Worm (Caenorhabditis elegans) whole organism, L4 larva: Measurements from ENCODE around the gene spl-1.

ENCODE experiments used
- F10B5.3 ChIP-seq: sonication (generic microtip); optimal IDR thresholded peaks from 2 replicates; lab custom pipeline; 2016; ENCODE audit warnings: mild to moderate bottlenecking, missing genetic modification characterization, missing compliant biosample characterization
- T26A8.4 ChIP-seq: fragments of 200-800 bp; sonication (Bioruptor generic); IDR thresholded peaks from 2 replicates; pipeline ENCODE4 v1.3.6; 2022; ENCODE audit warnings: missing genetic modification characterization, missing compliant biosample characterization
- Y105C5A.15 ChIP-seq: fragments of 200-800 bp; sonication (Bioruptor generic); IDR thresholded peaks from 2 replicates; pipeline ENCODE4 v1.3.6; 2022; ENCODE audit warnings: missing genetic modification characterization, missing compliant biosample characterization
- Y48G9A.11 ChIP-seq: fragments of 200-800 bp; sonication (Bioruptor generic); IDR thresholded peaks from 2 replicates; pipeline ENCODE4 v1.3.6; 2022; ENCODE audit warnings: missing genetic modification reagents, missing genetic modification characterization, missing compliant biosample characterization
- Y75B8A.6 ChIP-seq: fragments of 200-800 bp; sonication (Bioruptor generic); IDR thresholded peaks from 2 replicates; pipeline ENCODE4 v1.3.6; 2022; ENCODE audit warnings: missing genetic modification reagents, missing genetic modification characterization, missing compliant biosample characterization
- ZK546.5 ChIP-seq, 2 experiments: sonication (generic microtip); optimal IDR thresholded peaks; 2 replicates each; lab custom pipeline; 2017; ENCODE audit warnings: missing biosample characterization in 2 of 2, missing genetic modification characterization in 2 of 2
- aha-1 ChIP-seq: fragments of 150-350 bp; peaks from one replicate; lab custom pipeline; 2014; ENCODE audit warnings: missing biosample characterization, missing genetic modification characterization
- aly-2 ChIP-seq: sonication (generic microtip); optimal IDR thresholded peaks from 2 replicates; lab custom pipeline; 2018; ENCODE audit warnings: missing biosample characterization, missing genetic modification characterization
- arid-1 ChIP-seq: fragments of 200-800 bp; sonication (Bioruptor generic); conservative IDR thresholded peaks from 2 replicates; pipeline ENCODE4 v1.3.6; 2022; ENCODE audit warnings: missing genetic modification reagents, missing genetic modification characterization, missing compliant biosample characterization
- ceh-20 ChIP-seq: fragments of 200-800 bp; sonication (Bioruptor generic); IDR thresholded peaks from 2 replicates; pipeline ENCODE4 v1.3.6; 2022; ENCODE audit warnings: missing genetic modification reagents, missing genetic modification characterization, missing compliant biosample characterization
- ceh-82 ChIP-seq: sonication (generic microtip); optimal IDR thresholded peaks from 2 replicates; lab custom pipeline; 2017; ENCODE audit warnings: missing biosample characterization, missing genetic modification characterization
- daf-16 ChIP-seq, 3 experiments: sonication (generic microtip); optimal IDR thresholded peaks; 2 replicates each; lab custom pipeline; 2016 to 2017; ENCODE audit warnings: missing genetic modification characterization in 3 of 3, missing genetic modification reagents in 3 of 3, mild to moderate bottlenecking in 2 of 3, missing compliant biosample characterization in 2 of 3, missing biosample characterization in 1 of 3, moderate library complexity in 1 of 3
- daf-8 ChIP-seq: fragments of 200-800 bp; sonication (Bioruptor generic); IDR thresholded peaks from 2 replicates; pipeline ENCODE4 v1.3.6; 2022; ENCODE audit warnings: missing genetic modification characterization, missing compliant biosample characterization
- dmd-6 ChIP-seq: fragments of 200-800 bp; sonication (Bioruptor generic); IDR thresholded peaks from 2 replicates; pipeline ENCODE4 v1.3.6; 2022; ENCODE audit warnings: missing genetic modification reagents, missing genetic modification characterization, missing compliant biosample characterization
- dmd-8 ChIP-seq: fragments of 200-800 bp; sonication (Bioruptor generic); IDR thresholded peaks from 2 replicates; pipeline ENCODE4 v1.3.6; 2022; ENCODE audit warnings: missing genetic modification characterization, missing compliant biosample characterization
- duxl-1 ChIP-seq: sonication (generic microtip); optimal IDR thresholded peaks from 2 replicates; lab custom pipeline; 2016; ENCODE audit warnings: mild to moderate bottlenecking, missing genetic modification characterization, moderate library complexity, missing compliant biosample characterization; ENCODE audit not compliant: poor library complexity
- egl-27 ChIP-seq: sonication (generic microtip); optimal IDR thresholded peaks from 3 replicates; lab custom pipeline; 2017; ENCODE audit warnings: missing biosample characterization, missing genetic modification reagents, missing genetic modification characterization
- egl-43 ChIP-seq: fragments of 200-800 bp; sonication (Bioruptor generic); IDR thresholded peaks from 2 replicates; pipeline ENCODE4 v1.3.6; 2022; ENCODE audit warnings: missing genetic modification reagents, missing genetic modification characterization, missing compliant biosample characterization
- gei-8 ChIP-seq: fragments of 200-800 bp; sonication (Bioruptor generic); optimal IDR thresholded peaks from 2 replicates; lab custom pipeline; 2018; ENCODE audit warnings: mild to moderate bottlenecking, missing genetic modification characterization, missing compliant biosample characterization
- hlh-30 ChIP-seq: sonication (generic microtip); optimal IDR thresholded peaks from 2 replicates; lab custom pipeline; 2017; ENCODE audit warnings: antibody characterized with exemption, mild to moderate bottlenecking, missing genetic modification characterization, missing compliant biosample characterization; ENCODE audit not compliant: insufficient read depth
- hmg-1.1 ChIP-seq: fragments of 200-800 bp; sonication (Bioruptor generic); IDR thresholded peaks from 2 replicates; pipeline ENCODE4 v1.3.6; 2022; ENCODE audit warnings: missing genetic modification reagents, missing genetic modification characterization, missing compliant biosample characterization
- jun-1 ChIP-seq: fragments of 150-350 bp; optimal IDR thresholded peaks from 2 replicates; lab custom pipeline; 2014; ENCODE audit warnings: missing biosample characterization, missing genetic modification reagents, missing genetic modification characterization
- lin-13 ChIP-seq: fragments of 150-350 bp; optimal IDR thresholded peaks from 2 replicates; lab custom pipeline; 2014; ENCODE audit warnings: missing biosample characterization, missing genetic modification reagents, missing genetic modification characterization
- lin-15B ChIP-seq: fragments of 150-350 bp; sonication (generic microtip); optimal IDR thresholded peaks from 3 replicates; lab custom pipeline; 2014; ENCODE audit warnings: missing biosample characterization, missing genetic modification characterization
- lin-38 ChIP-seq: fragments of 200-800 bp; sonication (Bioruptor generic); IDR thresholded peaks from 2 replicates; pipeline ENCODE4 v1.3.6; 2022; ENCODE audit warnings: missing genetic modification reagents, missing genetic modification characterization, missing compliant biosample characterization
- lir-3 ChIP-seq: sonication (generic microtip); optimal IDR thresholded peaks from 2 replicates; lab custom pipeline; 2016; ENCODE audit warnings: mild to moderate bottlenecking, missing genetic modification characterization, missing compliant biosample characterization
- madf-9 ChIP-seq: fragments of 200-800 bp; sonication (Bioruptor generic); conservative IDR thresholded peaks from 2 replicates; pipeline ENCODE4 v1.3.6; 2022; ENCODE audit warnings: missing genetic modification reagents, missing genetic modification characterization, missing compliant biosample characterization
- mdl-1 ChIP-seq, 2 experiments: fragments of 150-350 bp in 1 of 2; sonication (generic microtip) in 1 of 2; optimal IDR thresholded peaks; 2 replicates each; lab custom pipeline; 2014 to 2017; ENCODE audit warnings: missing biosample characterization in 2 of 2, missing genetic modification characterization in 2 of 2
- mep-1 ChIP-seq: fragments of 150-350 bp; sonication (generic microtip); optimal IDR thresholded peaks from 3 replicates; lab custom pipeline; 2014; ENCODE audit warnings: missing biosample characterization, missing genetic modification characterization
- nhr-10 ChIP-seq: fragments of 150-350 bp; optimal IDR thresholded peaks from 2 replicates; lab custom pipeline; 2014; ENCODE audit warnings: missing biosample characterization, missing genetic modification characterization
- nhr-102 ChIP-seq: sonication (generic microtip); optimal IDR thresholded peaks from 2 replicates; lab custom pipeline; 2016; ENCODE audit warnings: mild to moderate bottlenecking, missing genetic modification characterization, moderate library complexity, missing compliant biosample characterization
- nhr-237 ChIP-seq: sonication (generic microtip); optimal IDR thresholded peaks from 2 replicates; lab custom pipeline; 2017; ENCODE audit warnings: missing biosample characterization, missing genetic modification characterization
- nhr-25 ChIP-seq: sonication (generic microtip); optimal IDR thresholded peaks from 2 replicates; lab custom pipeline; 2017; ENCODE audit warnings: missing genetic modification characterization, mild to moderate bottlenecking, missing compliant biosample characterization, antibody characterized with exemption, moderate library complexity, borderline replicate concordance; ENCODE audit not compliant: insufficient read depth
- nhr-28 ChIP-seq: fragments of 150-350 bp; optimal IDR thresholded peaks from 2 replicates; lab custom pipeline; 2014; ENCODE audit warnings: missing biosample characterization, missing genetic modification characterization
- nhr-41 ChIP-seq: fragments of 200-800 bp; sonication (Bioruptor generic); IDR thresholded peaks from 2 replicates; pipeline ENCODE4 v1.3.6; 2022; ENCODE audit warnings: missing genetic modification reagents, missing genetic modification characterization, missing compliant biosample characterization
- nhr-76 ChIP-seq: fragments of 150-350 bp; optimal IDR thresholded peaks from 2 replicates; lab custom pipeline; 2014; ENCODE audit warnings: missing biosample characterization, missing genetic modification characterization
- nhr-77 ChIP-seq: fragments of 150-350 bp; optimal IDR thresholded peaks from 2 replicates; lab custom pipeline; 2014; ENCODE audit warnings: missing biosample characterization, missing genetic modification characterization
- pqm-1 ChIP-seq: sonication (generic microtip); optimal IDR thresholded peaks from 2 replicates; lab custom pipeline; 2017; ENCODE audit warnings: missing biosample characterization, missing genetic modification characterization
- rbr-2 ChIP-seq: sonication (generic microtip); optimal IDR thresholded peaks from 2 replicates; lab custom pipeline; 2016; ENCODE audit warnings: missing genotype, missing genetic modification characterization, missing compliant biosample characterization
- saeg-2 ChIP-seq: fragments of 200-800 bp; sonication (Bioruptor generic); IDR thresholded peaks from 2 replicates; pipeline ENCODE4 v1.3.6; 2022; ENCODE audit warnings: missing genetic modification reagents, missing genetic modification characterization, missing compliant biosample characterization
- sdz-12 ChIP-seq: fragments of 200-800 bp; sonication (Bioruptor generic); optimal IDR thresholded peaks from 2 replicates; lab custom pipeline; 2018; ENCODE audit warnings: mild to moderate bottlenecking, missing genetic modification characterization, missing compliant biosample characterization
- skn-1 ChIP-seq: fragments of 150-350 bp; optimal IDR thresholded peaks from 2 replicates; lab custom pipeline; 2014; ENCODE audit warnings: missing biosample characterization, missing genetic modification characterization
- snpc-1.2 ChIP-seq: fragments of 200-800 bp; sonication (Bioruptor generic); IDR thresholded peaks from 2 replicates; pipeline ENCODE4 v1.3.6; 2022; ENCODE audit warnings: missing genetic modification reagents, missing genetic modification characterization, missing compliant biosample characterization
- spr-3 ChIP-seq: fragments of 200-800 bp; sonication (Bioruptor generic); optimal IDR thresholded peaks from 2 replicates; lab custom pipeline; 2018; ENCODE audit warnings: mild to moderate bottlenecking, missing genetic modification characterization, missing compliant biosample characterization
- unc-39 ChIP-seq: sonication (generic microtip); optimal IDR thresholded peaks from 2 replicates; lab custom pipeline; 2017; ENCODE audit warnings: missing biosample characterization, missing genetic modification characterization
- unc-62 ChIP-seq, 3 experiments: fragments of 150-350 bp in 1 of 3; sonication (generic microtip); optimal IDR thresholded peaks in 2 of 3; peaks in 1 of 3; 1 replicate in 1 of 3; 2 replicates in 2 of 3; lab custom pipeline; 2014 to 2017; ENCODE audit warnings: missing biosample characterization in 3 of 3, missing genetic modification characterization in 3 of 3, missing genetic modification reagents in 3 of 3, missing genotype in 1 of 3
- zfp-2 ChIP-seq: sonication (generic microtip); optimal IDR thresholded peaks from 2 replicates; lab custom pipeline; 2016; ENCODE audit warnings: mild to moderate bottlenecking, missing genetic modification characterization, missing compliant biosample characterization
- zfp-3 ChIP-seq: fragments of 200-800 bp; sonication (Bioruptor generic); conservative IDR thresholded peaks from 2 replicates; pipeline ENCODE4 v1.3.6; 2022; ENCODE audit warnings: missing genetic modification reagents, missing genetic modification characterization, missing compliant biosample characterization
- ztf-11 ChIP-seq: fragments of 150-350 bp; optimal IDR thresholded peaks from 2 replicates; lab custom pipeline; 2014; ENCODE audit warnings: missing biosample characterization, missing genetic modification characterization

The spl-1 gene

DNA sequence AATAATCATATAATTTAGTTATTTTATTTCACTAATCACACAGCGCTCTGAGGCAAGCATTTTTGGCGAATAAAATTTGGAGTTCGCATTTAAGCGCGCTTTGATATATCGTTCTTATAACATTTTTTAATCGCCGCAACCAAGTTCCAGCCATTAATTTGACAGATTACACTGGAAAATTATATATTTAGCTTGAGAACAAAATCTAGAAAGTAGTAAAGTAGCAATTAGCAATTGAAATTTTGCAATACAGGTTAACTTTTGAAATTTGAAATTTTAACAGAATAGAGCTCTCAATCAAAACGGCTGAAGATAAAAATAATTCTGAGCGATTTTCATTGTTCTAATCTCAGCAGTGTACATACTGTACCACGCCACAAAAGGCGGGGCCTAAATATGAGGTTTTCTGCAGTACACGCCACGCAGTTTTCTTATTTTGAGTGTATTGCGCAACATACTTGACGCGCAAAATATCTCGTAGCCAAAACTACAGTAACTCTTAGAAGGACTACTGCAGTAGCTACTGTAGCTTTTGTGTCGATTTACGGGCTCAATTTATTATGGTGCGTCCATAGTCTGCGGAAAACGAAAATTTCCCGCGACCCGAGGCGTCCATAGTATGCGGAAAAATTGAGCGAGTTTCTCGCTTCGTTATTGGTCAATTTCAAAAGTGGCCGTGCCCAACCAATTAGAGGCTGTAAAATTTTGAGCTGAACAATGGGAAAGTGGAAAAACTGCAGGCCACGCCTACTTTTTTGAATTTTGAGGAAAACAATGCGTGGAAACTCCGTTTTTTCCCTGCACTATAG, 44.3 kb upstream of the spl-1 start (continued):
- no peak for TF ChIP-seq ceh-20
- TF ChIP-seq madf-9 (GFP tag; lab: Robert Waterston, UW) = no peak
- TF ChIP-seq nhr-41 (GFP tag; lab: Robert Waterston, UW) = no peak
- no peak for TF ChIP-seq nhr-102 (tag; lab: Kevin White, UChicago)
- no peak for TF ChIP-seq gei-8
- TF ChIP-seq Y75B8A.6 (GFP tag; lab: Robert Waterston, UW) = 0 out of 2 replicates have a peak, but pooled peaks have one; percentile 20
- no peak for TF ChIP-seq spr-3 (GFP tag; lab: Kevin White, UChicago)
- no peak for TF ChIP-seq rbr-2 (tag; lab: Kevin White, UChicago)
- no peak for TF ChIP-seq mdl-1 (tag; optimal IDR thresholded peaks at IDR 0.05; lab: Kevin White, UChicago)
- no peak for TF ChIP-seq hlh-30 (tag; lab: Kevin White, UChicago)
- peak; percentile 62 for TF ChIP-seq lin-38 (GFP tag; lab: Robert Waterston, UW)
- no peak for TF ChIP-seq dmd-8 (GFP tag; lab: Robert Waterston, UW)
- TF ChIP-seq ZK546.5 (tag; optimal IDR thresholded peaks at IDR 0.05; lab: Kevin White, UChicago) = no peak
- no peak for TF ChIP-seq skn-1
- TF ChIP-seq nhr-10 (tag; lab: Kevin White, UChicago) = no peak
- TF ChIP-seq dmd-6 (GFP tag; lab: Robert Waterston, UW) = no peak
- no peak for TF ChIP-seq sdz-12 (GFP tag; lab: Kevin White, UChicago)
- TF ChIP-seq daf-16 (GFP tag; optimal IDR thresholded peaks at IDR 0.05; lab: Kevin White, UChicago) = no peak
- TF ChIP-seq daf-16 (tag; optimal IDR thresholded peaks at IDR 0.05; lab: Kevin White, UChicago) = peak; percentile 23
- no peak for TF ChIP-seq aha-1 (tag; lab: Kevin White, UChicago)
- TF ChIP-seq unc-62 (GFP tag; optimal IDR thresholded peaks at IDR 0.05 in 1 of 2; lab: Kevin White, UChicago) = no peak
- no peak for TF ChIP-seq unc-62 (tag; optimal IDR thresholded peaks at IDR 0.05; lab: Kevin White, UChicago)
- no peak for TF ChIP-seq lin-15B
- TF ChIP-seq zfp-3 (GFP tag; lab: Robert Waterston, UW) = 0 out of 2 replicates have a peak, but pooled peaks have one; percentile 15
- no peak for TF ChIP-seq hmg-1.1
- TF ChIP-seq duxl-1 (tag; lab: Kevin White, UChicago) = peak; percentile 36
- peak; percentile 76 for TF ChIP-seq Y48G9A.11 (GFP tag; lab: Robert Waterston, UW)
- TF ChIP-seq nhr-77 (tag; lab: Kevin White, UChicago) = no peak
- TF ChIP-seq zfp-2 = no peak
- TF ChIP-seq Y105C5A.15 (GFP tag; lab: Robert Waterston, UW) = 0 out of 2 replicates have a peak, but pooled peaks have one; percentile 11
- no peak for TF ChIP-seq aly-2 (tag; lab: Kevin White, UChicago)
- no peak for TF ChIP-seq nhr-25 (tag; lab: Kevin White, UChicago)
- no peak for TF ChIP-seq nhr-76 (tag; lab: Kevin White, UChicago)
- TF ChIP-seq nhr-237 (tag; lab: Kevin White, UChicago) = no peak
- no peak for TF ChIP-seq lin-13 (GFP tag; lab: Kevin White, UChicago)
- TF ChIP-seq T26A8.4 (GFP tag; lab: Robert Waterston, UW) = 0 out of 2 replicates have a peak, but pooled peaks have one; percentile 13
- no peak for TF ChIP-seq egl-43 (GFP tag; lab: Robert Waterston, UW)
- peak; percentile 11 for TF ChIP-seq mep-1 (tag; lab: Kevin White, UChicago)
- no peak for TF ChIP-seq pqm-1 (tag; lab: Kevin White, UChicago)
- no peak for TF ChIP-seq unc-39 (tag; lab: Kevin White, UChicago)
- TF ChIP-seq F10B5.3 = no peak
- TF ChIP-seq arid-1 (GFP tag; lab: Robert Waterston, UW) = 0 out of 2 replicates have a peak, but pooled peaks have one; percentile 4
- no peak for TF ChIP-seq nhr-28 (tag; lab: Kevin White, UChicago)
- no peak for TF ChIP-seq ceh-82 (tag; lab: Kevin White, UChicago)
- no peak for TF ChIP-seq daf-8
- TF ChIP-seq lir-3 (tag; lab: Kevin White, UChicago) = no peak
- no peak for TF ChIP-seq jun-1 (tag; lab: Kevin White, UChicago)
- no peak for TF ChIP-seq saeg-2 (GFP tag; lab: Robert Waterston, UW)
- TF ChIP-seq snpc-1.2 (GFP tag; lab: Robert Waterston, UW) = no peak
- TF ChIP-seq ztf-11 (tag; lab: Kevin White, UChicago) = no peak
- TF ChIP-seq egl-27 (tag; lab: Kevin White, UChicago) = no peak
